Fruit fly (Drosophila melanogaster): Measurements from ENCODE around the gene CG32532.

CG32532 gene

DNA sequence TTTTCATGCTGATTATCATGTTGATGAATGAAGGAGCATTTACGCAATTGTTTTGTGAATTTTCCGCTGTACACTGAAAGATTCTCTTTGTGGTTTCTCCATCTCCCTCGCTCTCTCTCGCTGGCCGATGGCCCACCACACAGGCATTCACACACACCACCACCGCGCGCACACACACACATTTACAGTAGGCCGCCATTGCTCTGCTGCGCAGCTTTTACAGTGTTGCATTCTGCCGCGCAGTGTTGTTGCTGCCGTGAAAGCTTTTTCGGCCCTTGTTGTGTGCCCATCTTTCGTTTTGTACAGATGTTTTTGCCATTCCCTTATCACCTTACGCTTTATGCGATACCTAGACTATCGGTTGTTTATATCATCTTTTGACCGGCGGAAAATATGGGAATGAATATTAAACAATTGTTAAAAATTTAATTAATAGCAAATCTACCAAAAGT is 50.4 kb downstream of the CG32532 start (continued):
- peak; percentile 71 for TF ChIP-seq Ets97D (GFP tag; optimal IDR thresholded peaks at IDR 0.05)
- TF ChIP-seq gce (GFP tag; IDR thresholded peaks at IDR 0.05): no peak
- TF ChIP-seq CG32772 (GFP tag; IDR thresholded peaks at IDR 0.05): no peak
- peak; percentile 44 for TF ChIP-seq CG10543 (GFP tag; optimal IDR thresholded peaks at IDR 0.05)
- no peak for TF ChIP-seq nau (GFP tag; optimal IDR thresholded peaks at IDR 0.05)
- no peak for TF ChIP-seq CG7357 (GFP tag; IDR thresholded peaks at IDR 0.05)
- no peak for TF ChIP-seq da (GFP tag; optimal IDR thresholded peaks at IDR 0.05)
- TF ChIP-seq sna (GFP tag; IDR thresholded peaks at IDR 0.05; ENCODE audit: partially characterized antibody): peak; percentile 72
- peak; percentile 37 for TF ChIP-seq CG1832 (GFP tag; optimal IDR thresholded peaks at IDR 0.05)
- TF ChIP-seq ac (GFP tag; optimal IDR thresholded peaks at IDR 0.05): no peak
- no peak for TF ChIP-seq eyg (GFP tag; optimal IDR thresholded peaks at IDR 0.05)
- no peak for TF ChIP-seq CG8944 (GFP tag; optimal IDR thresholded peaks at IDR 0.05)
- TF ChIP-seq CG2116 (GFP tag; optimal IDR thresholded peaks at IDR 0.05): peak; percentile 97
- TF ChIP-seq E2f2 (GFP tag; IDR thresholded peaks at IDR 0.05): no peak
- peak; percentile 62; the same call in 2 of the 3 replicates for TF ChIP-seq Doc3 (GFP tag; IDR thresholded peaks at IDR 0.05; ENCODE audit: partially characterized antibody)
- TF ChIP-seq Pdp1 (GFP tag; optimal IDR thresholded peaks at IDR 0.05): peak in 1 of 2 experiments; percentile 69
- TF ChIP-seq Aef1 (GFP tag; IDR thresholded peaks at IDR 0.05): peak; percentile 82
- peak; percentile 69 for TF ChIP-seq Sry-δ (GFP tag; optimal IDR thresholded peaks at IDR 0.05)
- no peak for TF ChIP-seq TFAM (GFP tag; optimal IDR thresholded peaks at IDR 0.05)
- peak; percentile 53 for TF ChIP-seq CG10267 (tag; optimal IDR thresholded peaks at IDR 0.05)
- TF ChIP-seq CG15269 (tag; optimal IDR thresholded peaks at IDR 0.05): peak; percentile 8
- peak; percentile 10; the same call in 1 of the 2 replicates for TF ChIP-seq Drgx (GFP tag; IDR thresholded peaks at IDR 0.05)
- TF ChIP-seq CG2199 (GFP tag; IDR thresholded peaks at IDR 0.05): 0 out of 3 replicates have a peak, but pooled peaks have one; percentile 20
- peak; percentile 77 for TF ChIP-seq Dll (GFP tag; IDR thresholded peaks at IDR 0.05; ENCODE audit: partially characterized antibody)
- peak; percentile 82 for TF ChIP-seq hbn (GFP tag; IDR thresholded peaks at IDR 0.05; ENCODE audit: partially characterized antibody)
- TF ChIP-seq CG12659 (GFP tag; optimal IDR thresholded peaks at IDR 0.05): peak; percentile 60
- no peak for TF ChIP-seq Hey (tag; optimal IDR thresholded peaks at IDR 0.05)
- TF ChIP-seq zfh2 (GFP tag; optimal IDR thresholded peaks at IDR 0.05): peak; percentile 9
- TF ChIP-seq lmd (GFP tag; IDR thresholded peaks at IDR 0.05): no peak
- no peak for TF ChIP-seq lov (optimal IDR thresholded peaks at IDR 0.05)
- TF ChIP-seq lov (GFP tag; IDR thresholded peaks at IDR 0.05): 0 out of 3 replicates have a peak, but pooled peaks have one; percentile 34
- TF ChIP-seq CG31365 (tag; optimal IDR thresholded peaks at IDR 0.05): peak; percentile 15
- peak; percentile 78; the same call in 1 of the 2 replicates for TF ChIP-seq amos (GFP tag; IDR thresholded peaks at IDR 0.05; ENCODE audit: partially characterized antibody)
- peak; percentile 23 for TF ChIP-seq abd-A (tag; optimal IDR thresholded peaks at IDR 0.05)
- TF ChIP-seq Mes4 (GFP tag; optimal IDR thresholded peaks at IDR 0.05): no peak
- TF ChIP-seq ssp (GFP tag; IDR thresholded peaks at IDR 0.05): peak; percentile 25; the same call in 1 of the 2 replicates
- no peak for TF ChIP-seq odd (GFP tag; optimal IDR thresholded peaks at IDR 0.05)
- peak; percentile 94 for TF ChIP-seq cg (GFP tag; optimal IDR thresholded peaks at IDR 0.05)
- no peak for TF ChIP-seq fru (optimal IDR thresholded peaks at IDR 0.05)
- TF ChIP-seq CG17829 (tag; optimal IDR thresholded peaks at IDR 0.05): peak; percentile 15
- TF ChIP-seq cas (GFP tag; IDR thresholded peaks at IDR 0.05): no peak
- no peak for TF ChIP-seq CG30431 (GFP tag; optimal IDR thresholded peaks at IDR 0.05)
- TF ChIP-seq CG11695 (GFP tag; IDR thresholded peaks at IDR 0.05): no peak
- no peak for TF ChIP-seq CG2129 (GFP tag; IDR thresholded peaks at IDR 0.05; ENCODE audit: partially characterized antibody)
- TF ChIP-seq Poxn (GFP tag; IDR thresholded peaks at IDR 0.05): no peak

Data from whole organism, embryonic.